Worm (Caenorhabditis elegans): ENCODE measurements around the gene C07G1.7.

ce11 chrIV:8173610-8174009 is 38.0 kb downstream of the C07G1.7 start:
- TF ChIP-seq ces-1 (GFP tag; optimal IDR thresholded peaks at IDR 0.05): no peak
- TF ChIP-seq nhr-2 (tag; optimal IDR thresholded peaks at IDR 0.05): no peak
- no peak for TF ChIP-seq snpc-4 (tag; optimal IDR thresholded peaks at IDR 0.05)
- TF ChIP-seq zip-8 (tag; optimal IDR thresholded peaks at IDR 0.05): no peak

Data from whole organism, mixed stage, embryonic.